Fruit fly (Drosophila melanogaster) whole organism, embryonic: ENCODE data around the gene bab1.

Experiments
- ATbp ChIP-seq: fragments of 200-800 bp; sonication (Bioruptor generic); optimal IDR thresholded peaks from 2 replicates; lab custom pipeline; 2017; ENCODE audit warnings: missing biosample characterization, mild to moderate bottlenecking, missing genetic modification characterization, missing genetic modification reagents
- Blimp-1 ChIP-seq: fragments of 200-800 bp; sonication (Bioruptor generic); optimal IDR thresholded peaks from 3 replicates; lab custom pipeline; 2018; ENCODE audit warnings: missing biosample characterization, missing genetic modification characterization, mild to moderate bottlenecking, moderate library complexity, missing genetic modification reagents
- BtbVII ChIP-seq: fragments of 200-800 bp; sonication (Bioruptor generic); optimal IDR thresholded peaks from 3 replicates; lab custom pipeline; 2017; ENCODE audit warnings: missing biosample characterization, mild to moderate bottlenecking, missing genetic modification characterization
- C15 ChIP-seq: fragments of 200-800 bp; sonication (Bioruptor generic); IDR thresholded peaks from 3 replicates; pipeline ENCODE4 v1.3.6; 2022; ENCODE audit warnings: missing biosample characterization, missing genetic modification characterization
- CG12155 ChIP-seq: fragments of 200-800 bp; sonication (Bioruptor generic); optimal IDR thresholded peaks from 3 replicates; lab custom pipeline; 2016; ENCODE audit warnings: missing biosample characterization, missing genetic modification characterization
- CG12744 ChIP-seq: fragments of 200-800 bp; sonication (Bioruptor generic); optimal IDR thresholded peaks from 2 replicates; lab custom pipeline; 2016; ENCODE audit warnings: missing biosample characterization, missing genetic modification characterization
- CG12942 ChIP-seq: fragments of 200-800 bp; sonication (Bioruptor generic); optimal IDR thresholded peaks from 3 replicates; lab custom pipeline; 2016; ENCODE audit warnings: missing biosample characterization, missing genetic modification characterization
- CG14441 ChIP-seq: fragments of 200-800 bp; sonication (Bioruptor generic); IDR thresholded peaks from 2 replicates; pipeline ENCODE4 v1.3.6; 2022; ENCODE audit warnings: missing biosample characterization, missing genetic modification characterization
- CG15514 ChIP-seq: fragments of 200-800 bp; sonication (Bioruptor generic); optimal IDR thresholded peaks from 3 replicates; lab custom pipeline; 2017; ENCODE audit warnings: missing biosample characterization, missing genetic modification characterization, mild to moderate bottlenecking, moderate library complexity, missing genetic modification reagents
- CG15696 ChIP-seq: fragments of 200-800 bp; sonication (Bioruptor generic); optimal IDR thresholded peaks from 2 replicates; lab custom pipeline; 2019; ENCODE audit warnings: missing biosample characterization, mild to moderate bottlenecking, missing genetic modification characterization, moderate library complexity
- CG1602 ChIP-seq: fragments of 200-800 bp; sonication (Bioruptor generic); optimal IDR thresholded peaks from 3 replicates; lab custom pipeline; 2016; ENCODE audit warnings: missing biosample characterization, missing genetic modification characterization
- CG1603 ChIP-seq: fragments of 200-800 bp; sonication (Bioruptor generic); optimal IDR thresholded peaks from 2 replicates; lab custom pipeline; 2019; ENCODE audit warnings: missing biosample characterization, mild to moderate bottlenecking, missing genetic modification characterization, moderate library complexity
- CG17385 ChIP-seq: fragments of 200-800 bp; sonication (Bioruptor generic); optimal IDR thresholded peaks from 3 replicates; lab custom pipeline; 2018; ENCODE audit warnings: missing biosample characterization, mild to moderate bottlenecking, missing genetic modification characterization
- CG17829 ChIP-seq: fragments of 200-800 bp; optimal IDR thresholded peaks from 2 replicates; lab custom pipeline; 2019; ENCODE audit warnings: missing biosample characterization, mild to moderate bottlenecking, missing genetic modification characterization, moderate library complexity
- CG17912 ChIP-seq: fragments of 200-800 bp; sonication (Bioruptor generic); optimal IDR thresholded peaks from 2 replicates; lab custom pipeline; 2018; ENCODE audit warnings: missing biosample characterization, mild to moderate bottlenecking, missing genetic modification characterization
- CG1792 ChIP-seq: fragments of 200-800 bp; sonication (Bioruptor generic); optimal IDR thresholded peaks from 2 replicates; lab custom pipeline; 2016; ENCODE audit warnings: missing biosample characterization, missing genetic modification characterization
- CG18011 ChIP-seq: fragments of 200-800 bp; sonication (Bioruptor generic); optimal IDR thresholded peaks from 2 replicates; lab custom pipeline; 2017; ENCODE audit warnings: missing biosample characterization, missing genetic modification characterization, mild to moderate bottlenecking, moderate library complexity, missing genotype
- CG2116 ChIP-seq: fragments of 200-800 bp; sonication (Bioruptor generic); optimal IDR thresholded peaks from 3 replicates; lab custom pipeline; 2018; ENCODE audit warnings: missing biosample characterization, mild to moderate bottlenecking, missing genetic modification characterization
- CG30431 ChIP-seq: fragments of 200-800 bp; sonication (Bioruptor generic); optimal IDR thresholded peaks from 2 replicates; lab custom pipeline; 2017; ENCODE audit warnings: missing biosample characterization, missing genetic modification characterization
- CG32532 ChIP-seq: fragments of 200-800 bp; sonication (Bioruptor generic); IDR thresholded peaks from 2 replicates; pipeline ENCODE4 v1.3.6; 2022; ENCODE audit warnings: missing biosample characterization, missing genetic modification characterization
- CG3407 ChIP-seq: fragments of 200-800 bp; sonication (Bioruptor generic); optimal IDR thresholded peaks from 2 replicates; lab custom pipeline; 2018; ENCODE audit warnings: missing biosample characterization, mild to moderate bottlenecking, missing genetic modification characterization
- CG4730 ChIP-seq: fragments of 200-800 bp; sonication (Bioruptor generic); IDR thresholded peaks from 2 replicates; pipeline ENCODE4 v1.3.6; 2022; ENCODE audit warnings: missing biosample characterization, missing genetic modification characterization
- CG5953 ChIP-seq: fragments of 200-800 bp; sonication (Bioruptor generic); IDR thresholded peaks from 2 replicates; pipeline ENCODE4 v1.3.6; 2022; ENCODE audit warnings: missing biosample characterization, missing genetic modification characterization
- CG6683 ChIP-seq: fragments of 200-800 bp; sonication (Bioruptor generic); optimal IDR thresholded peaks from 2 replicates; lab custom pipeline; 2017; ENCODE audit warnings: missing biosample characterization, mild to moderate bottlenecking, missing genetic modification characterization, missing genetic modification reagents
- CG9437 ChIP-seq: fragments of 200-800 bp; sonication (Bioruptor generic); optimal IDR thresholded peaks from 2 replicates; lab custom pipeline; 2018; ENCODE audit warnings: missing biosample characterization, mild to moderate bottlenecking, missing genetic modification characterization
- Dip2 ChIP-seq: fragments of 200-800 bp; sonication (Bioruptor generic); IDR thresholded peaks from 2 replicates; pipeline ENCODE4 v1.3.6; 2022; ENCODE audit warnings: missing biosample characterization, missing genetic modification characterization
- Fer2 ChIP-seq: fragments of 200-800 bp; sonication (Bioruptor generic); optimal IDR thresholded peaks from 2 replicates; lab custom pipeline; 2018; ENCODE audit warnings: missing biosample characterization, mild to moderate bottlenecking, missing genetic modification characterization, moderate library complexity
- HmgZ ChIP-seq: fragments of 200-800 bp; sonication (Bioruptor generic); optimal IDR thresholded peaks from 2 replicates; lab custom pipeline; 2018; ENCODE audit warnings: missing biosample characterization, mild to moderate bottlenecking, missing genetic modification characterization
- MTF-1 ChIP-seq: fragments of 200-800 bp; sonication (Bioruptor generic); optimal IDR thresholded peaks from 2 replicates; lab custom pipeline; 2018; ENCODE audit warnings: missing biosample characterization, mild to moderate bottlenecking, missing genetic modification characterization, borderline replicate concordance
- Max ChIP-seq: fragments of 200-800 bp; sonication (Bioruptor generic); optimal IDR thresholded peaks from 2 replicates; lab custom pipeline; 2016; ENCODE audit warnings: missing biosample characterization, mild to moderate bottlenecking, missing genetic modification characterization
- Mes4 ChIP-seq: fragments of 200-800 bp; sonication (Bioruptor generic); optimal IDR thresholded peaks from 2 replicates; lab custom pipeline; 2016; ENCODE audit warnings: missing biosample characterization, missing genetic modification characterization
- Mrtf ChIP-seq: fragments of 200-800 bp; sonication (Bioruptor generic); IDR thresholded peaks from 3 replicates; pipeline ENCODE4 v1.3.6; 2022; ENCODE audit warnings: missing biosample characterization, missing genetic modification characterization
- Rx ChIP-seq: fragments of 200-800 bp; sonication (Bioruptor generic); IDR thresholded peaks from 2 replicates; pipeline ENCODE4 v1.3.6; 2022; ENCODE audit warnings: missing biosample characterization, missing genetic modification characterization
- caup ChIP-seq: fragments of 200-800 bp; sonication (Bioruptor generic); optimal IDR thresholded peaks from 3 replicates; lab custom pipeline; 2017; ENCODE audit warnings: missing biosample characterization, mild to moderate bottlenecking, missing genetic modification characterization, moderate library complexity; ENCODE audit not compliant: severe bottlenecking
- ewg ChIP-seq: fragments of 200-800 bp; sonication (Bioruptor generic); optimal IDR thresholded peaks from 3 replicates; lab custom pipeline; 2017; ENCODE audit warnings: mild to moderate bottlenecking, missing biosample characterization, missing genetic modification reagents, missing genetic modification characterization
- gcm ChIP-seq: fragments of 200-800 bp; sonication (Bioruptor generic); optimal IDR thresholded peaks from 2 replicates; lab custom pipeline; 2019; ENCODE audit warnings: missing biosample characterization, mild to moderate bottlenecking, missing genetic modification characterization, moderate library complexity
- gsb-n ChIP-seq: fragments of 200-800 bp; sonication (Bioruptor generic); optimal IDR thresholded peaks from 3 replicates; lab custom pipeline; 2018; ENCODE audit warnings: missing biosample characterization, mild to moderate bottlenecking, missing genetic modification characterization
- hth ChIP-seq: fragments of >200 bp; optimal IDR thresholded peaks from 2 replicates; lab custom pipeline; 2017; ENCODE audit warnings: inconsistent platforms
- klu ChIP-seq: fragments of 200-800 bp; sonication (Bioruptor generic); IDR thresholded peaks from 2 replicates; pipeline ENCODE4 v1.3.6; 2022; ENCODE audit warnings: missing biosample characterization, missing genetic modification characterization
- kni ChIP-seq: fragments of 200-800 bp; sonication (Bioruptor generic); optimal IDR thresholded peaks from 3 replicates; lab custom pipeline; 2017; ENCODE audit warnings: mild to moderate bottlenecking, missing biosample characterization, missing genetic modification reagents, missing genetic modification characterization
- knrl ChIP-seq: fragments of 200-800 bp; sonication (Bioruptor generic); IDR thresholded peaks from 3 replicates; pipeline ENCODE4 v1.3.6; 2022; ENCODE audit warnings: missing biosample characterization, missing genetic modification characterization; ENCODE audit not compliant: partially characterized antibody
- lola ChIP-seq, 3 experiments: fragments of >200 bp in 2 of 3; fragments of 200-800 bp in 1 of 3; sonication (Bioruptor generic) in 1 of 3; optimal IDR thresholded peaks; 2 replicates each; lab custom pipeline; 2017 to 2019; ENCODE audit warnings: missing biosample characterization in 3 of 3, missing genetic modification characterization in 3 of 3, mild to moderate bottlenecking in 1 of 3, moderate library complexity in 1 of 3
- maf-S ChIP-seq: fragments of 200-800 bp; sonication (Bioruptor generic); optimal IDR thresholded peaks from 2 replicates; lab custom pipeline; 2016; ENCODE audit warnings: missing biosample characterization, missing genetic modification characterization
- nom ChIP-seq: fragments of 200-800 bp; sonication (Bioruptor generic); optimal IDR thresholded peaks from 2 replicates; lab custom pipeline; 2017; ENCODE audit warnings: missing biosample characterization, missing genetic modification characterization, mild to moderate bottlenecking, moderate library complexity, missing genetic modification reagents
- peb ChIP-seq: fragments of 200-800 bp; sonication (Bioruptor generic); IDR thresholded peaks from 2 replicates; pipeline ENCODE4 v1.3.6; 2022; ENCODE audit warnings: missing biosample characterization, missing genetic modification characterization
- pho ChIP-seq: fragments of 200-800 bp; sonication (Bioruptor generic); optimal IDR thresholded peaks from 2 replicates; lab custom pipeline; 2016; ENCODE audit warnings: missing biosample characterization, missing genetic modification characterization
- phol ChIP-seq: fragments of 200-800 bp; sonication (Bioruptor generic); optimal IDR thresholded peaks from 3 replicates; lab custom pipeline; 2018; ENCODE audit warnings: missing biosample characterization, mild to moderate bottlenecking, missing genetic modification characterization, moderate library complexity
- sug ChIP-seq: fragments of 200-800 bp; optimal IDR thresholded peaks from 2 replicates; lab custom pipeline; 2019; ENCODE audit warnings: missing biosample characterization, mild to moderate bottlenecking, missing genetic modification characterization, moderate library complexity
- ttk ChIP-seq: fragments of 200-800 bp; sonication (Bioruptor generic); IDR thresholded peaks from 2 replicates; pipeline ENCODE4 v2.1.2; 2022; ENCODE audit warnings: missing biosample characterization, missing genetic modification characterization
- zen2 ChIP-seq: fragments of 200-800 bp; sonication (Bioruptor generic); IDR thresholded peaks from 3 replicates; pipeline ENCODE4 v1.3.6; 2022; ENCODE audit warnings: missing biosample characterization, missing genetic modification characterization; ENCODE audit not compliant: partially characterized antibody

Gene bab1

dm6 chr3L:1032569-1032968 lies 68.3 kb downstream of the bab1 start (continued):
- TF ChIP-seq ewg (GFP tag; lab: Kevin White, UChicago): peak; percentile 62
- no peak for TF ChIP-seq hth (lab: Kevin White, UChicago)
- TF ChIP-seq maf-S (GFP tag; lab: Kevin White, UChicago): peak; percentile 27
- peak; percentile 65 for TF ChIP-seq MTF-1
- peak; percentile 69 for TF ChIP-seq CG1602
- peak; percentile 74 for TF ChIP-seq Rx (GFP tag; lab: Robert Waterston, UW)
- no peak for TF ChIP-seq C15 (GFP tag; lab: Robert Waterston, UW)
- TF ChIP-seq CG6683 (GFP tag; lab: Kevin White, UChicago): no peak
- peak; percentile 78 for TF ChIP-seq CG14441 (GFP tag; lab: Robert Waterston, UW)
- no peak for TF ChIP-seq CG17912 (GFP tag; lab: Kevin White, UChicago)
- peak; percentile 19 for TF ChIP-seq CG2116
- peak; percentile 73 for TF ChIP-seq nom (GFP tag; lab: Kevin White, UChicago)
- TF ChIP-seq knrl (GFP tag; lab: Robert Waterston, UW): no peak
- TF ChIP-seq Mrtf (GFP tag; lab: Robert Waterston, UW): peak; percentile 71
- no peak for TF ChIP-seq CG12744 (GFP tag; lab: Kevin White, UChicago)
- peak; percentile 84 for TF ChIP-seq phol
- peak; percentile 70 for TF ChIP-seq CG30431 (GFP tag; lab: Kevin White, UChicago)
- TF ChIP-seq CG12942 (GFP tag; lab: Kevin White, UChicago): peak; percentile 55
- TF ChIP-seq klu (GFP tag; lab: Robert Waterston, UW): no peak
- peak; percentile 15 for TF ChIP-seq caup (GFP tag; lab: Kevin White, UChicago)
- peak; percentile 33 for TF ChIP-seq CG1792 (GFP tag; lab: Kevin White, UChicago)
- TF ChIP-seq pho: no peak
- TF ChIP-seq zen2 (GFP tag; lab: Robert Waterston, UW): no peak
- peak; percentile 79 for TF ChIP-seq CG17829 (tag; lab: Kevin White, UChicago)
- peak; percentile 65 for TF ChIP-seq ttk (GFP tag; lab: Robert Waterston, UW)
- TF ChIP-seq Mes4 (GFP tag; lab: Kevin White, UChicago): peak; percentile 70
- peak; percentile 55; the same call in 1 of the 2 replicates for TF ChIP-seq CG32532 (GFP tag; lab: Robert Waterston, UW)
- peak; percentile 78 for TF ChIP-seq ATbp (GFP tag; lab: Kevin White, UChicago)
- TF ChIP-seq BtbVII (GFP tag; lab: Kevin White, UChicago): no peak
- TF ChIP-seq CG3407 (GFP tag; lab: Kevin White, UChicago): peak; percentile 73
- TF ChIP-seq Dip2: no peak
- TF ChIP-seq kni (GFP tag; lab: Kevin White, UChicago): no peak
- peak; percentile 27 for TF ChIP-seq sug (tag; lab: Kevin White, UChicago)
- peak; percentile 88 for TF ChIP-seq CG1603
- TF ChIP-seq gsb-n: peak; percentile 75
- no peak for TF ChIP-seq Fer2 (tag; lab: Kevin White, UChicago)
- TF ChIP-seq CG4730 (GFP tag; lab: Robert Waterston, UW): peak; percentile 60
- peak; percentile 69 for TF ChIP-seq CG17385 (GFP tag; lab: Kevin White, UChicago)
- peak; percentile 53; the same call in 1 of the 2 replicates for TF ChIP-seq peb
- no peak for TF ChIP-seq CG15514 (GFP tag; lab: Kevin White, UChicago)
- TF ChIP-seq CG5953: peak; percentile 79
- TF ChIP-seq CG18011: peak; percentile 33
- peak; percentile 31 for TF ChIP-seq HmgZ (tag; lab: Kevin White, UChicago)
- peak in 1 of 3 experiments; percentile 77 for TF ChIP-seq lola (GFP tag; optimal IDR thresholded peaks at IDR 0.05; lab: Kevin White, UChicago)
- peak; percentile 43 for TF ChIP-seq gcm (GFP tag; lab: Kevin White, UChicago)
- TF ChIP-seq Blimp-1 (GFP tag; lab: Kevin White, UChicago): peak; percentile 82
- TF ChIP-seq CG9437 (GFP tag; lab: Kevin White, UChicago): peak; percentile 49
- TF ChIP-seq Max (GFP tag; lab: Kevin White, UChicago): peak; percentile 39
- peak; percentile 68 for TF ChIP-seq CG15696
- TF ChIP-seq CG12155 (GFP tag; lab: Kevin White, UChicago): peak; percentile 49
